Worm (Caenorhabditis elegans) whole organism, late embryonic: ENCODE data around the gene strm-1.

Experiments used
- ama-1 ChIP-seq: fragments of 150-350 bp; optimal IDR thresholded peaks from 2 replicates; lab custom pipeline; 2014
- ceh-14 ChIP-seq: sonication (generic microtip); optimal IDR thresholded peaks from 2 replicates; lab custom pipeline; 2016; ENCODE audit warnings: missing genotype, missing genetic modification characterization, missing compliant biosample characterization
- hlh-13 ChIP-seq: fragments of 200-800 bp; sonication (Bioruptor generic); optimal IDR thresholded peaks from 2 replicates; lab custom pipeline; 2018; ENCODE audit warnings: mild to moderate bottlenecking, missing genetic modification characterization, missing compliant biosample characterization
- nfya-1 ChIP-seq: sonication (generic microtip); optimal IDR thresholded peaks from 2 replicates; lab custom pipeline; 2017; ENCODE audit warnings: missing genetic modification characterization, mild to moderate bottlenecking, missing compliant biosample characterization, antibody characterized with exemption, moderate library complexity
- pqm-1 ChIP-seq: sonication (generic microtip); optimal IDR thresholded peaks from 2 replicates; lab custom pipeline; 2016; ENCODE audit warnings: missing genetic modification characterization, missing compliant biosample characterization
- syd-9 ChIP-seq: sonication (generic microtip); optimal IDR thresholded peaks from 2 replicates; lab custom pipeline; 2016; ENCODE audit warnings: mild to moderate bottlenecking, missing genetic modification characterization, moderate library complexity, missing compliant biosample characterization
- unc-42 ChIP-seq: sonication (generic microtip); optimal IDR thresholded peaks from 2 replicates; lab custom pipeline; 2016; ENCODE audit warnings: missing genotype, missing genetic modification characterization, missing compliant biosample characterization

DNA sequence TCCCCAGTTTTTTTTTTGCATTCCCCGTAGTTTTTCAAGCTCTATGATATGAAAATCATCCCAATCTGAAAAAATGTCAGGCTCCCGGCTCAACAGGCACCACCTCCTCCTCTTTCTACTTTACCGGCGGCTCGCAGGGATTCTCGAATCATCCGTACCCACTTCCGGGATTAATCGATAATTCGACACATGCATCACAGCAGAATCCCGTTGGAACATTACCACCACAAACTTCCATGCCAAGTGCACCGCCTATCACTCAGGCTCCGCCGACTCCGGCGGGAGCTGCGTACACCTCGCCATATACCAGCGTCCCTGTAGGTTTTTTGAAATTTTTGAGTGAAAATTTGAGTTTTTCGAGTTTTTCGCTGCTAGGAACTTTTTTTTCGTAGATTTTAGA lies 19.4 kb downstream of the strm-1 start:
- TF ChIP-seq ama-1 (lab: Kevin White, UChicago): no peak
- no peak for TF ChIP-seq hlh-13 (GFP tag; lab: Kevin White, UChicago)
- TF ChIP-seq pqm-1 (tag; lab: Kevin White, UChicago): no peak
- no peak for TF ChIP-seq unc-42 (tag; lab: Kevin White, UChicago)
- no peak for TF ChIP-seq syd-9 (tag; lab: Kevin White, UChicago)
- no peak for TF ChIP-seq ceh-14
- TF ChIP-seq nfya-1 (tag; lab: Kevin White, UChicago): no peak
